Fruit fly (Drosophila melanogaster) whole organism, prepupa: Measurements from ENCODE around the gene CG13694.

ENCODE experiments used
- CG10631 ChIP-seq: fragments of 200-800 bp; sonication (Bioruptor generic); optimal IDR thresholded peaks from 2 replicates; lab custom pipeline; 2016; ENCODE audit warnings: missing biosample characterization, missing genetic modification characterization
- CG10669 ChIP-seq: fragments of 200-800 bp; sonication (Bioruptor generic); optimal IDR thresholded peaks from 3 replicates; lab custom pipeline; 2018; ENCODE audit warnings: missing biosample characterization, mild to moderate bottlenecking, missing genetic modification characterization, moderate library complexity
- CG11294 ChIP-seq: fragments of 200-800 bp; sonication (Bioruptor generic); IDR thresholded peaks from 2 replicates; pipeline ENCODE4 v1.3.6; 2022; ENCODE audit warnings: missing biosample characterization, missing genetic modification characterization
- CG11762 ChIP-seq: fragments of 200-800 bp; sonication (Bioruptor generic); optimal IDR thresholded peaks from 3 replicates; lab custom pipeline; 2016; ENCODE audit warnings: missing biosample characterization, missing genetic modification characterization; ENCODE audit not compliant: insufficient read depth
- CG11902 ChIP-seq: fragments of 200-800 bp; sonication (Bioruptor generic); optimal IDR thresholded peaks from 3 replicates; lab custom pipeline; 2016; ENCODE audit warnings: missing biosample characterization, missing genetic modification characterization
- CG16779 ChIP-seq: fragments of 200-800 bp; sonication (Bioruptor generic); optimal IDR thresholded peaks from 3 replicates; lab custom pipeline; 2017; ENCODE audit warnings: missing biosample characterization, mild to moderate bottlenecking, missing genetic modification characterization
- CG3032 ChIP-seq: fragments of 200-800 bp; optimal IDR thresholded peaks from 2 replicates; lab custom pipeline; 2019; ENCODE audit warnings: missing biosample characterization, mild to moderate bottlenecking, missing genetic modification characterization, moderate library complexity
- CG32006 ChIP-seq: fragments of 200-800 bp; sonication (Bioruptor generic); optimal IDR thresholded peaks from 3 replicates; lab custom pipeline; 2017; ENCODE audit warnings: missing biosample characterization, mild to moderate bottlenecking, missing genetic modification characterization
- CG3919 ChIP-seq: fragments of 200-800 bp; sonication (Bioruptor generic); optimal IDR thresholded peaks from 3 replicates; lab custom pipeline; 2016; ENCODE audit warnings: missing biosample characterization, missing genetic modification characterization
- CG4318 ChIP-seq: fragments of 200-800 bp; sonication (Bioruptor generic); optimal IDR thresholded peaks from 3 replicates; lab custom pipeline; 2017; ENCODE audit warnings: missing biosample characterization, mild to moderate bottlenecking, missing genetic modification characterization
- CG6163 ChIP-seq: fragments of 200-800 bp; sonication (Bioruptor generic); IDR thresholded peaks from 3 replicates; pipeline ENCODE4 v1.3.6; 2022; ENCODE audit warnings: missing biosample characterization, missing genetic modification characterization
- CG6276 ChIP-seq: fragments of 200-800 bp; sonication (Bioruptor generic); optimal IDR thresholded peaks from 2 replicates; lab custom pipeline; 2017; ENCODE audit warnings: missing biosample characterization, mild to moderate bottlenecking, missing genetic modification characterization
- CG6792 ChIP-seq: fragments of 200-800 bp; sonication (Bioruptor generic); optimal IDR thresholded peaks from 3 replicates; lab custom pipeline; 2016; ENCODE audit warnings: missing biosample characterization, missing genetic modification characterization
- CG6854 ChIP-seq: fragments of 200-800 bp; sonication (Bioruptor generic); optimal IDR thresholded peaks from 2 replicates; lab custom pipeline; 2017; ENCODE audit warnings: missing biosample characterization, mild to moderate bottlenecking, missing genetic modification characterization
- CG7368 ChIP-seq: fragments of 200-800 bp; sonication (Bioruptor generic); optimal IDR thresholded peaks from 3 replicates; lab custom pipeline; 2016; ENCODE audit warnings: missing biosample characterization, missing genetic modification characterization
- CG8632 ChIP-seq: fragments of 200-800 bp; sonication (Bioruptor generic); optimal IDR thresholded peaks from 3 replicates; lab custom pipeline; 2016; ENCODE audit warnings: missing biosample characterization, missing genetic modification characterization
- Ets21C ChIP-seq: fragments of 200-800 bp; sonication (Bioruptor generic); optimal IDR thresholded peaks from 3 replicates; lab custom pipeline; 2016; ENCODE audit warnings: missing biosample characterization, missing genetic modification characterization
- Gug ChIP-seq: fragments of 200-800 bp; sonication (Bioruptor generic); IDR thresholded peaks from 2 replicates; pipeline ENCODE4 v1.3.6; 2022; ENCODE audit warnings: missing biosample characterization, missing genetic modification characterization
- Hr38 ChIP-seq: sonication (Bioruptor generic); optimal IDR thresholded peaks from 2 replicates; lab custom pipeline; 2016; ENCODE audit warnings: missing biosample characterization, missing genetic modification characterization
- Hr39 ChIP-seq: fragments of 200-800 bp; sonication (Bioruptor generic); optimal IDR thresholded peaks from 2 replicates; lab custom pipeline; 2016; ENCODE audit warnings: missing biosample characterization, missing genetic modification characterization
- Hr4 ChIP-seq: fragments of 200-800 bp; sonication (Bioruptor generic); optimal IDR thresholded peaks from 3 replicates; lab custom pipeline; 2016; ENCODE audit warnings: missing biosample characterization, missing genetic modification characterization
- Lpt ChIP-seq: fragments of 200-800 bp; sonication (Bioruptor generic); optimal IDR thresholded peaks from 3 replicates; lab custom pipeline; 2016; ENCODE audit warnings: missing biosample characterization, missing genetic modification characterization
- Smox ChIP-seq: fragments of 200-800 bp; sonication (Bioruptor generic); optimal IDR thresholded peaks from 3 replicates; lab custom pipeline; 2016; ENCODE audit warnings: missing biosample characterization, missing genetic modification characterization
- Sox102F ChIP-seq: fragments of 200-800 bp; sonication (Bioruptor generic); optimal IDR thresholded peaks from 2 replicates; lab custom pipeline; 2016; ENCODE audit warnings: missing biosample characterization, mild to moderate bottlenecking, missing genetic modification characterization
- Sox15 ChIP-seq: fragments of 200-800 bp; sonication (Bioruptor generic); optimal IDR thresholded peaks from 3 replicates; lab custom pipeline; 2016; ENCODE audit warnings: missing biosample characterization, missing genetic modification characterization
- achi ChIP-seq: fragments of 200-800 bp; sonication (Bioruptor generic); optimal IDR thresholded peaks from 3 replicates; lab custom pipeline; 2016; ENCODE audit warnings: missing biosample characterization, missing genetic modification characterization
- acj6 ChIP-seq: fragments of 200-800 bp; sonication (Bioruptor generic); optimal IDR thresholded peaks from 3 replicates; lab custom pipeline; 2016; ENCODE audit warnings: missing biosample characterization, missing genetic modification characterization
- dac ChIP-seq: fragments of 200-800 bp; sonication (Bioruptor generic); optimal IDR thresholded peaks from 2 replicates; lab custom pipeline; 2017; ENCODE audit warnings: missing biosample characterization, mild to moderate bottlenecking, missing genetic modification characterization
- dsx ChIP-seq: fragments of 200-800 bp; optimal IDR thresholded peaks from 3 replicates; lab custom pipeline; 2019; ENCODE audit warnings: missing biosample characterization, mild to moderate bottlenecking, missing genetic modification characterization, moderate library complexity; ENCODE audit not compliant: poor library complexity, severe bottlenecking
- eg ChIP-seq: fragments of 200-800 bp; sonication (Bioruptor generic); IDR thresholded peaks from 3 replicates; pipeline ENCODE4 v1.3.6; 2022; ENCODE audit warnings: missing biosample characterization, missing genetic modification characterization
- fd59A ChIP-seq: fragments of 200-800 bp; sonication (Bioruptor generic); optimal IDR thresholded peaks from 2 replicates; lab custom pipeline; 2017; ENCODE audit warnings: missing biosample characterization, mild to moderate bottlenecking, missing genetic modification characterization, missing genetic modification reagents
- fkh ChIP-seq: fragments of 200-800 bp; sonication (Bioruptor generic); optimal IDR thresholded peaks from 3 replicates; lab custom pipeline; 2017; ENCODE audit warnings: missing biosample characterization, mild to moderate bottlenecking, missing genetic modification characterization, moderate library complexity
- lz ChIP-seq: fragments of 200-800 bp; sonication (Bioruptor generic); optimal IDR thresholded peaks from 3 replicates; lab custom pipeline; 2016; ENCODE audit warnings: missing biosample characterization, missing genetic modification characterization
- net ChIP-seq: fragments of 200-800 bp; sonication (Bioruptor generic); optimal IDR thresholded peaks from 3 replicates; lab custom pipeline; 2016; ENCODE audit warnings: missing biosample characterization, missing genetic modification characterization
- pdm3 ChIP-seq: fragments of 200-800 bp; sonication (Bioruptor generic); optimal IDR thresholded peaks from 3 replicates; lab custom pipeline; 2016; ENCODE audit warnings: missing biosample characterization, missing genetic modification characterization
- spab ChIP-seq: fragments of 200-800 bp; sonication (Bioruptor generic); optimal IDR thresholded peaks from 2 replicates; lab custom pipeline; 2017; ENCODE audit warnings: missing biosample characterization, mild to moderate bottlenecking, missing genetic modification characterization, missing genetic modification reagents
- topi ChIP-seq: fragments of 200-800 bp; sonication (Bioruptor generic); optimal IDR thresholded peaks from 3 replicates; lab custom pipeline; 2016; ENCODE audit warnings: missing biosample characterization, missing genetic modification characterization
- vri ChIP-seq: fragments of 200-800 bp; sonication (Bioruptor generic); optimal IDR thresholded peaks from 3 replicates; lab custom pipeline; 2016; ENCODE audit warnings: missing biosample characterization, mild to moderate bottlenecking, missing genetic modification characterization

CG13694 gene

dm6 chr2L:91830-92229 lies 24.5 kb downstream of the CG13694 start (continued):
- TF ChIP-seq spab (GFP tag; lab: Kevin White, UChicago) (no peak), dsx (GFP tag; lab: Kevin White, UChicago) (peak; percentile 91), CG11902 (GFP tag; lab: Kevin White, UChicago) (no peak), eg (GFP tag; lab: Robert Waterston, UW) (no peak), CG16779 (tag; lab: Kevin White, UChicago) (no peak), Hr39 (GFP tag; lab: Kevin White, UChicago) (no peak), Gug (GFP tag; lab: Robert Waterston, UW) (no peak), lz (GFP tag; lab: Kevin White, UChicago) (peak; percentile 75), fd59A (GFP tag; lab: Kevin White, UChicago) (peak; percentile 81), CG32006 (GFP tag; lab: Kevin White, UChicago) (peak; percentile 67), CG6163 (peak; percentile 87; the same call in 2 of the 3 replicates), CG6276 (GFP tag; lab: Kevin White, UChicago) (no peak), CG3919 (peak; percentile 83), vri (GFP tag; lab: Kevin White, UChicago) (no peak), acj6 (GFP tag; lab: Kevin White, UChicago) (peak; percentile 76), dac (peak; percentile 39), Lpt (peak; percentile 73), CG6792 (peak; percentile 75), Smox (GFP tag; lab: Kevin White, UChicago) (no peak), CG10631 (GFP tag; lab: Kevin White, UChicago) (peak; percentile 81), Ets21C (peak; percentile 62), pdm3 (GFP tag; lab: Kevin White, UChicago) (peak; percentile 70), achi (GFP tag; lab: Kevin White, UChicago) (no peak), net (GFP tag; lab: Kevin White, UChicago) (peak; percentile 91)

DNA sequence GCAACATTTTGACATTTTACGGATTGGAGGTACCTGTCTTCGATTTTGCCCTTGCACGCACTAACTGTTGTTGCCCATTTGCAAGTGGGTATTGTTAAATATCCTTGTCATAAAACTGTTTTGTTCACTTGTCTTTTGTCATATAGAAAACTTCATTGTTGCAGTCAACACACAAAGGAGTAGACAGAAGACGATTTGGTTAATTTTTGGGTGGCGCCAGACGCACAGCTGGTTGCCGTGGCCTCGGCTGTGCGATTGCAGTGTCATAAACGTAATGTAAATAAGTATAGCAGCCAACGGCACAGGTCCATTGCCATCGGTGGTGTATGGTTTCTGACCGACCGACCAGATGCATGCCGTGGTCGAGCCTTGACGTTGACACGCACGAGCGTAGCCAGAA lies 25.0 kb downstream of the CG13694 start:
- TF ChIP-seq fkh (GFP tag; lab: Kevin White, UChicago) (no peak), CG11902 (GFP tag; lab: Kevin White, UChicago) (no peak), CG10631 (GFP tag; lab: Kevin White, UChicago) (no peak), topi (GFP tag; lab: Kevin White, UChicago) (no peak), CG4318 (GFP tag; lab: Kevin White, UChicago) (no peak), Sox102F (no peak), dac (no peak), Hr38 (no peak), CG6792 (no peak), CG3032 (tag; lab: Kevin White, UChicago) (no peak), CG6163 (no peak), CG10669 (GFP tag; lab: Kevin White, UChicago) (no peak), CG11294 (GFP tag; lab: Robert Waterston, UW) (no peak), CG8632 (GFP tag; lab: Kevin White, UChicago) (no peak)

dm6 chr2L:90081-90480 lies 26.2 kb downstream of the CG13694 start:
- TF ChIP-seq CG7368 (no peak), CG6792 (no peak), vri (GFP tag; lab: Kevin White, UChicago) (no peak), CG11762 (GFP tag; lab: Kevin White, UChicago) (no peak), Hr4 (GFP tag; lab: Kevin White, UChicago) (no peak), CG10669 (GFP tag; lab: Kevin White, UChicago) (no peak), lz (GFP tag; lab: Kevin White, UChicago) (no peak), Hr38 (no peak), CG6854 (GFP tag; lab: Kevin White, UChicago) (no peak), Sox15 (no peak), net (GFP tag; lab: Kevin White, UChicago) (no peak), achi (GFP tag; lab: Kevin White, UChicago) (no peak), Gug (GFP tag; lab: Robert Waterston, UW) (no peak), Hr39 (GFP tag; lab: Kevin White, UChicago) (no peak)
